Fruit fly (Drosophila melanogaster) whole organism, prepupa: ENCODE measurements around the gene tyf.

Source experiments
- CG10631 ChIP-seq: fragments of 200-800 bp; sonication (Bioruptor generic); optimal IDR thresholded peaks from 2 replicates; lab custom pipeline; 2016; ENCODE audit warnings: missing biosample characterization, missing genetic modification characterization
- CG10669 ChIP-seq: fragments of 200-800 bp; sonication (Bioruptor generic); optimal IDR thresholded peaks from 3 replicates; lab custom pipeline; 2018; ENCODE audit warnings: missing biosample characterization, mild to moderate bottlenecking, missing genetic modification characterization, moderate library complexity
- CG11762 ChIP-seq: fragments of 200-800 bp; sonication (Bioruptor generic); optimal IDR thresholded peaks from 3 replicates; lab custom pipeline; 2016; ENCODE audit warnings: missing biosample characterization, missing genetic modification characterization; ENCODE audit not compliant: insufficient read depth
- CG11902 ChIP-seq: fragments of 200-800 bp; sonication (Bioruptor generic); optimal IDR thresholded peaks from 3 replicates; lab custom pipeline; 2016; ENCODE audit warnings: missing biosample characterization, missing genetic modification characterization
- CG15336 ChIP-seq: fragments of 200-800 bp; sonication (Bioruptor generic); IDR thresholded peaks from 2 replicates; pipeline ENCODE4 v1.3.6; 2022; ENCODE audit warnings: missing biosample characterization, missing genetic modification characterization
- CG16779 ChIP-seq: fragments of 200-800 bp; sonication (Bioruptor generic); optimal IDR thresholded peaks from 3 replicates; lab custom pipeline; 2017; ENCODE audit warnings: missing biosample characterization, mild to moderate bottlenecking, missing genetic modification characterization
- CG31627 ChIP-seq: fragments of 200-800 bp; sonication (Bioruptor generic); optimal IDR thresholded peaks from 3 replicates; lab custom pipeline; 2016; ENCODE audit warnings: missing biosample characterization, missing genetic modification characterization
- CG32006 ChIP-seq: fragments of 200-800 bp; sonication (Bioruptor generic); optimal IDR thresholded peaks from 3 replicates; lab custom pipeline; 2017; ENCODE audit warnings: missing biosample characterization, mild to moderate bottlenecking, missing genetic modification characterization
- CG34406 ChIP-seq: fragments of 200-800 bp; sonication (Bioruptor generic); optimal IDR thresholded peaks from 3 replicates; lab custom pipeline; 2016; ENCODE audit warnings: missing biosample characterization, missing genetic modification characterization
- CG3919 ChIP-seq: fragments of 200-800 bp; sonication (Bioruptor generic); optimal IDR thresholded peaks from 3 replicates; lab custom pipeline; 2016; ENCODE audit warnings: missing biosample characterization, missing genetic modification characterization
- CG6163 ChIP-seq: fragments of 200-800 bp; sonication (Bioruptor generic); IDR thresholded peaks from 3 replicates; pipeline ENCODE4 v1.3.6; 2022; ENCODE audit warnings: missing biosample characterization, missing genetic modification characterization
- CG6792 ChIP-seq: fragments of 200-800 bp; sonication (Bioruptor generic); optimal IDR thresholded peaks from 3 replicates; lab custom pipeline; 2016; ENCODE audit warnings: missing biosample characterization, missing genetic modification characterization
- CG6808 ChIP-seq: fragments of 200-800 bp; sonication (Bioruptor generic); optimal IDR thresholded peaks from 3 replicates; lab custom pipeline; 2017; ENCODE audit warnings: missing biosample characterization, missing genetic modification characterization, mild to moderate bottlenecking, moderate library complexity, missing genetic modification reagents
- CG7368 ChIP-seq: fragments of 200-800 bp; sonication (Bioruptor generic); optimal IDR thresholded peaks from 3 replicates; lab custom pipeline; 2016; ENCODE audit warnings: missing biosample characterization, missing genetic modification characterization
- CG8319 ChIP-seq: fragments of 200-800 bp; sonication (Bioruptor generic); optimal IDR thresholded peaks from 3 replicates; lab custom pipeline; 2016; ENCODE audit warnings: missing biosample characterization, missing genetic modification characterization
- CG8632 ChIP-seq: fragments of 200-800 bp; sonication (Bioruptor generic); optimal IDR thresholded peaks from 3 replicates; lab custom pipeline; 2016; ENCODE audit warnings: missing biosample characterization, missing genetic modification characterization
- Eip75B ChIP-seq: fragments of 200-800 bp; sonication (Bioruptor generic); optimal IDR thresholded peaks from 3 replicates; lab custom pipeline; 2016; ENCODE audit warnings: missing biosample characterization, missing genetic modification characterization
- Eip78C ChIP-seq: fragments of 200-800 bp; sonication (Bioruptor generic); peaks from one replicate; lab custom pipeline; 2016; ENCODE audit warnings: missing biosample characterization, missing genetic modification characterization
- Eip93F ChIP-seq: fragments of 200-800 bp; sonication (Bioruptor generic); optimal IDR thresholded peaks from 2 replicates; lab custom pipeline; 2016; ENCODE audit warnings: missing biosample characterization, mild to moderate bottlenecking, missing genetic modification characterization
- Ets21C ChIP-seq: fragments of 200-800 bp; sonication (Bioruptor generic); optimal IDR thresholded peaks from 3 replicates; lab custom pipeline; 2016; ENCODE audit warnings: missing biosample characterization, missing genetic modification characterization
- Ets96B ChIP-seq: fragments of 200-800 bp; optimal IDR thresholded peaks from 2 replicates; lab custom pipeline; 2019; ENCODE audit warnings: missing biosample characterization, mild to moderate bottlenecking, missing genetic modification characterization, moderate library complexity
- Hr39 ChIP-seq: fragments of 200-800 bp; sonication (Bioruptor generic); optimal IDR thresholded peaks from 2 replicates; lab custom pipeline; 2016; ENCODE audit warnings: missing biosample characterization, missing genetic modification characterization
- Lpt ChIP-seq: fragments of 200-800 bp; sonication (Bioruptor generic); optimal IDR thresholded peaks from 3 replicates; lab custom pipeline; 2016; ENCODE audit warnings: missing biosample characterization, missing genetic modification characterization
- Met ChIP-seq: fragments of 200-800 bp; sonication (Bioruptor generic); optimal IDR thresholded peaks from 3 replicates; lab custom pipeline; 2016; ENCODE audit warnings: missing biosample characterization, missing genetic modification characterization
- OdsH ChIP-seq: fragments of 200-800 bp; sonication (Bioruptor generic); optimal IDR thresholded peaks from 3 replicates; lab custom pipeline; 2016; ENCODE audit warnings: missing biosample characterization, missing genetic modification characterization
- Smox ChIP-seq: fragments of 200-800 bp; sonication (Bioruptor generic); optimal IDR thresholded peaks from 3 replicates; lab custom pipeline; 2016; ENCODE audit warnings: missing biosample characterization, missing genetic modification characterization
- Sox102F ChIP-seq: fragments of 200-800 bp; sonication (Bioruptor generic); optimal IDR thresholded peaks from 2 replicates; lab custom pipeline; 2016; ENCODE audit warnings: missing biosample characterization, mild to moderate bottlenecking, missing genetic modification characterization
- Sox14 ChIP-seq: fragments of 200-800 bp; sonication (Bioruptor generic); optimal IDR thresholded peaks from 3 replicates; lab custom pipeline; 2016; ENCODE audit warnings: missing biosample characterization, missing genetic modification characterization
- Sox15 ChIP-seq: fragments of 200-800 bp; sonication (Bioruptor generic); optimal IDR thresholded peaks from 3 replicates; lab custom pipeline; 2016; ENCODE audit warnings: missing biosample characterization, missing genetic modification characterization
- achi ChIP-seq: fragments of 200-800 bp; sonication (Bioruptor generic); optimal IDR thresholded peaks from 3 replicates; lab custom pipeline; 2016; ENCODE audit warnings: missing biosample characterization, missing genetic modification characterization
- acj6 ChIP-seq: fragments of 200-800 bp; sonication (Bioruptor generic); optimal IDR thresholded peaks from 3 replicates; lab custom pipeline; 2016; ENCODE audit warnings: missing biosample characterization, missing genetic modification characterization
- cyc ChIP-seq: fragments of 200-800 bp; sonication (Bioruptor generic); optimal IDR thresholded peaks from 3 replicates; lab custom pipeline; 2016; ENCODE audit warnings: missing biosample characterization, missing genetic modification characterization
- dsx ChIP-seq: fragments of 200-800 bp; optimal IDR thresholded peaks from 3 replicates; lab custom pipeline; 2019; ENCODE audit warnings: missing biosample characterization, mild to moderate bottlenecking, missing genetic modification characterization, moderate library complexity; ENCODE audit not compliant: poor library complexity, severe bottlenecking
- esn ChIP-seq: fragments of 200-800 bp; sonication (Bioruptor generic); optimal IDR thresholded peaks from 2 replicates; lab custom pipeline; 2016; ENCODE audit warnings: missing biosample characterization, mild to moderate bottlenecking, missing genetic modification characterization, moderate library complexity
- fd59A ChIP-seq: fragments of 200-800 bp; sonication (Bioruptor generic); optimal IDR thresholded peaks from 2 replicates; lab custom pipeline; 2017; ENCODE audit warnings: missing biosample characterization, mild to moderate bottlenecking, missing genetic modification characterization, missing genetic modification reagents
- fkh ChIP-seq: fragments of 200-800 bp; sonication (Bioruptor generic); optimal IDR thresholded peaks from 3 replicates; lab custom pipeline; 2017; ENCODE audit warnings: missing biosample characterization, mild to moderate bottlenecking, missing genetic modification characterization, moderate library complexity
- lz ChIP-seq: fragments of 200-800 bp; sonication (Bioruptor generic); optimal IDR thresholded peaks from 3 replicates; lab custom pipeline; 2016; ENCODE audit warnings: missing biosample characterization, missing genetic modification characterization
- pdm3 ChIP-seq: fragments of 200-800 bp; sonication (Bioruptor generic); optimal IDR thresholded peaks from 3 replicates; lab custom pipeline; 2016; ENCODE audit warnings: missing biosample characterization, missing genetic modification characterization
- salr ChIP-seq, 2 experiments: fragments of 200-800 bp; sonication (Bioruptor generic); optimal IDR thresholded peaks; 3 replicates each; lab custom pipeline; 2016 to 2018; ENCODE audit warnings: missing biosample characterization in 2 of 2, missing genetic modification characterization in 2 of 2, mild to moderate bottlenecking in 1 of 2
- spab ChIP-seq: fragments of 200-800 bp; sonication (Bioruptor generic); optimal IDR thresholded peaks from 2 replicates; lab custom pipeline; 2017; ENCODE audit warnings: missing biosample characterization, mild to moderate bottlenecking, missing genetic modification characterization, missing genetic modification reagents
- svp ChIP-seq: fragments of 200-800 bp; sonication (Bioruptor generic); peaks from one replicate; lab custom pipeline; 2016; ENCODE audit warnings: missing biosample characterization, missing genetic modification characterization
- topi ChIP-seq: fragments of 200-800 bp; sonication (Bioruptor generic); optimal IDR thresholded peaks from 3 replicates; lab custom pipeline; 2016; ENCODE audit warnings: missing biosample characterization, missing genetic modification characterization
- vri ChIP-seq: fragments of 200-800 bp; sonication (Bioruptor generic); optimal IDR thresholded peaks from 3 replicates; lab custom pipeline; 2016; ENCODE audit warnings: missing biosample characterization, mild to moderate bottlenecking, missing genetic modification characterization

The tyf gene

DNA sequence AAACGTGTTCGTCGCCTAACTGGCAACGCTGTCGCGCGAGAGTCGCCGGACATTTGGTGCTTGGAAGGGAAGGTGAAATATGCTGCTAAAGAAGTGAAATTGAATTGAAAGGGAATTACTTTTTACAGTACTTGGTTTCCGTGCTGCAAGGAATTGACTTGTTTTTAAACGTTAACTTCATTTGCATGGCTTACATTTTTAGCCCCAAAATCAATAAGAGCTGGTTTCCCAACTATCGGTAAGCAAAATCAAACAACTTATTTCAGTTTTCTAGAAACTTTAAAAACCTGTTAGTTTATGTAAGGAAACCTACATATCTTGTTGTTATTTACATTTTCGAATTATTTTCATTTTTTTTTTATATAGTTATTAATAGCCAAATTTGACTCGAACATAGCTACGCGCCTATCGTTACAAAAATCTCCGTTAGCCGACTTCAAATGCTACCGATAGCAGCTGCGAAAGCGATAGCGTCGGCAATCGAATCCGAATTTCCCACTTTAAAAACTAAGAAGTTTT is 3.1 kb upstream of the tyf start, which contains the start of the genes dgt4 and Nsun2:
Gene dgt4, plus strand, starts transcription at position 4 of the 519 bp plus-strand sequence.
Gene Nsun2, minus strand, starts transcription at position 37 of the 519 bp plus-strand sequence.
- TF ChIP-seq CG11762 (GFP tag; lab: Kevin White, UChicago) (no peak), CG6792 (GFP tag; lab: Kevin White, UChicago) (no peak), vri (GFP tag; lab: Kevin White, UChicago) (no peak), svp (peak; percentile 16), CG8319 (GFP tag; lab: Kevin White, UChicago) (no peak), CG8632 (GFP tag; lab: Kevin White, UChicago) (peak; percentile 12), pdm3 (GFP tag; lab: Kevin White, UChicago) (peak; percentile 40), Ets96B (tag; lab: Kevin White, UChicago) (no peak), CG34406 (GFP tag; lab: Kevin White, UChicago) (no peak), dsx (GFP tag; lab: Kevin White, UChicago) (no peak), Lpt (GFP tag; lab: Kevin White, UChicago) (no peak), CG11902 (peak; percentile 4), Sox102F (no peak), CG6163 (GFP tag; lab: Robert Waterston, UW) (no peak), Ets21C (peak; percentile 35), CG6808 (no peak), CG31627 (GFP tag; lab: Kevin White, UChicago) (peak; percentile 36), Sox15 (GFP tag; lab: Kevin White, UChicago) (no peak), CG3919 (GFP tag; lab: Kevin White, UChicago) (peak; percentile 15), cyc (peak; percentile 29), Met (peak; percentile 45), Sox14 (GFP tag; lab: Kevin White, UChicago) (peak; percentile 10), Eip93F (GFP tag; lab: Kevin White, UChicago) (no peak), fd59A (no peak), fkh (GFP tag; lab: Kevin White, UChicago) (peak; percentile 7), salr (GFP tag; optimal IDR thresholded peaks at IDR 0.05; lab: Kevin White, UChicago) (no peak), esn (GFP tag; lab: Kevin White, UChicago) (peak; percentile 45), spab (GFP tag; lab: Kevin White, UChicago) (no peak), lz (GFP tag; lab: Kevin White, UChicago) (peak; percentile 45), OdsH (GFP tag; lab: Kevin White, UChicago) (peak; percentile 42), Eip75B (GFP tag; lab: Kevin White, UChicago) (peak; percentile 31), CG15336 (GFP tag; lab: Robert Waterston, UW) (no peak), topi (peak; percentile 27), acj6 (GFP tag; lab: Kevin White, UChicago) (peak; percentile 28), achi (peak; percentile 32), CG7368 (GFP tag; lab: Kevin White, UChicago) (no peak), Hr39 (peak; percentile 55), CG10631 (peak; percentile 36), CG32006 (GFP tag; lab: Kevin White, UChicago) (peak; percentile 15), Eip78C (peak; percentile 80)

DNA sequence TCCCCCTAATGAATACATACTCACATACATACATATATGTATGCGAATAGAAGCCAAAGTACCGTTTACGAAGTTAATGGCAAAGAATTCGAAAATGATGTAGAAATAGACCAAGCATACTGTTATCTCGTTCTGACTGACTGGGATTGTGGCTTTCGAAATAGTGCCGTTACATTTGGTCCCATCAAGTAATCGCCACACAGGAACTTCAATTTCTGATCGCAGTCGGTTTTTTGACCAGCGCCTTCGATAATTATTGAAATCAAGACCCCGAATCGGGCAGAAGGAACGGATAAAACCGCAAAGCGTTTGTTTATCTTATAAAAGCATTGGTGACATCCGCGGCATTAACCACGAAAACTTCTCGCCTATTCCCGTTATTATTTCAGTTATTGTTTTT is 2.8 kb downstream of the tyf start:
- no peak for TF ChIP-seq spab (GFP tag; lab: Kevin White, UChicago)
- no peak for TF ChIP-seq Sox14 (GFP tag; lab: Kevin White, UChicago)
- TF ChIP-seq vri (GFP tag; lab: Kevin White, UChicago), result no peak
- no peak for TF ChIP-seq CG6163 (GFP tag; lab: Robert Waterston, UW)
- TF ChIP-seq Eip93F (GFP tag; lab: Kevin White, UChicago), result no peak
- no peak for TF ChIP-seq fkh (GFP tag; lab: Kevin White, UChicago)
- TF ChIP-seq CG16779 (tag; lab: Kevin White, UChicago), result no peak
- TF ChIP-seq CG32006 (GFP tag; lab: Kevin White, UChicago), result no peak
- TF ChIP-seq CG10669 (GFP tag; lab: Kevin White, UChicago), result no peak
- no peak for TF ChIP-seq Smox (GFP tag; lab: Kevin White, UChicago)
- TF ChIP-seq CG34406 (GFP tag; lab: Kevin White, UChicago), result no peak
- TF ChIP-seq, all 60 proteins: peak for 0
